Fruit fly (Drosophila melanogaster) whole organism, embryonic: ENCODE results near the gene PGRP-LF.

Experiments used
- ATbp ChIP-seq: fragments of 200-800 bp; sonication (Bioruptor generic); optimal IDR thresholded peaks from 2 replicates; lab custom pipeline; 2017; ENCODE audit warnings: missing biosample characterization, mild to moderate bottlenecking, missing genetic modification characterization, missing genetic modification reagents
- Atf3 ChIP-seq: fragments of 200-800 bp; sonication (Bioruptor generic); optimal IDR thresholded peaks from 3 replicates; lab custom pipeline; 2016; ENCODE audit warnings: missing biosample characterization, missing genetic modification characterization
- Bdp1 ChIP-seq: fragments of 200-800 bp; sonication (Bioruptor generic); optimal IDR thresholded peaks from 3 replicates; lab custom pipeline; 2016; ENCODE audit warnings: missing biosample characterization, missing genetic modification characterization
- Bgb ChIP-seq: fragments of 200-800 bp; sonication (Bioruptor generic); IDR thresholded peaks from 2 replicates; pipeline ENCODE4 v1.3.6; 2022; ENCODE audit warnings: missing biosample characterization, missing genetic modification characterization; ENCODE audit not compliant: partially characterized antibody
- CG10147 ChIP-seq: fragments of 200-800 bp; sonication (Bioruptor generic); optimal IDR thresholded peaks from 2 replicates; lab custom pipeline; 2019; ENCODE audit warnings: missing biosample characterization, mild to moderate bottlenecking, missing genetic modification characterization, moderate library complexity
- CG12155 ChIP-seq: fragments of 200-800 bp; sonication (Bioruptor generic); optimal IDR thresholded peaks from 3 replicates; lab custom pipeline; 2016; ENCODE audit warnings: missing biosample characterization, missing genetic modification characterization
- CG12299 ChIP-seq: fragments of 200-800 bp; sonication (Bioruptor generic); optimal IDR thresholded peaks from 2 replicates; lab custom pipeline; 2018; ENCODE audit warnings: missing biosample characterization, mild to moderate bottlenecking, missing genetic modification characterization
- CG13287 ChIP-seq: fragments of 200-800 bp; sonication (Bioruptor generic); IDR thresholded peaks from 2 replicates; pipeline ENCODE4 v1.3.6; 2022; ENCODE audit warnings: missing biosample characterization, missing genetic modification characterization; ENCODE audit not compliant: partially characterized antibody
- CG16813 ChIP-seq: fragments of 200-800 bp; sonication (Bioruptor generic); IDR thresholded peaks from 3 replicates; pipeline ENCODE4 v1.3.6; 2022; ENCODE audit warnings: missing biosample characterization, missing genetic modification characterization; ENCODE audit not compliant: partially characterized antibody
- CG16863 ChIP-seq: fragments of 200-800 bp; sonication (Bioruptor generic); optimal IDR thresholded peaks from 3 replicates; lab custom pipeline; 2016; ENCODE audit warnings: missing biosample characterization, missing genetic modification characterization
- CG17385 ChIP-seq: fragments of 200-800 bp; sonication (Bioruptor generic); optimal IDR thresholded peaks from 3 replicates; lab custom pipeline; 2018; ENCODE audit warnings: missing biosample characterization, mild to moderate bottlenecking, missing genetic modification characterization
- CG17802 ChIP-seq: fragments of 200-800 bp; sonication (Bioruptor generic); optimal IDR thresholded peaks from 2 replicates; lab custom pipeline; 2018; ENCODE audit warnings: missing biosample characterization, mild to moderate bottlenecking, missing genetic modification characterization, moderate library complexity
- CG1832 ChIP-seq: fragments of 200-800 bp; sonication (Bioruptor generic); optimal IDR thresholded peaks from 2 replicates; lab custom pipeline; 2017; ENCODE audit warnings: missing biosample characterization, mild to moderate bottlenecking, missing genetic modification characterization, inconsistent platforms
- CG3065 ChIP-seq: fragments of 200-800 bp; sonication (Bioruptor generic); optimal IDR thresholded peaks from 2 replicates; lab custom pipeline; 2016; ENCODE audit warnings: missing biosample characterization, missing genetic modification characterization
- CG32767 ChIP-seq: fragments of 200-800 bp; sonication (Bioruptor generic); IDR thresholded peaks from 2 replicates; pipeline ENCODE4 v1.3.6; 2022; ENCODE audit warnings: missing biosample characterization, missing genetic modification characterization
- CG32772 ChIP-seq: fragments of 200-800 bp; sonication (Bioruptor generic); IDR thresholded peaks from 2 replicates; pipeline ENCODE4 v1.3.6; 2022; ENCODE audit warnings: missing biosample characterization, missing genetic modification characterization
- CG6683 ChIP-seq: fragments of 200-800 bp; sonication (Bioruptor generic); optimal IDR thresholded peaks from 2 replicates; lab custom pipeline; 2017; ENCODE audit warnings: missing biosample characterization, mild to moderate bottlenecking, missing genetic modification characterization, missing genetic modification reagents
- CG7372 ChIP-seq: fragments of 200-800 bp; sonication (Bioruptor generic); IDR thresholded peaks from 2 replicates; pipeline ENCODE4 v1.3.6; 2022; ENCODE audit warnings: missing biosample characterization, missing genetic modification characterization
- CG8944 ChIP-seq: fragments of 200-800 bp; sonication (Bioruptor generic); optimal IDR thresholded peaks from 3 replicates; lab custom pipeline; 2016; ENCODE audit warnings: missing biosample characterization, missing genetic modification characterization
- CG9215 ChIP-seq: fragments of 200-800 bp; sonication (Bioruptor generic); IDR thresholded peaks from 2 replicates; pipeline ENCODE4 v1.3.6; 2022; ENCODE audit warnings: missing biosample characterization, missing genetic modification characterization
- Dll ChIP-seq: fragments of 200-800 bp; sonication (Bioruptor generic); IDR thresholded peaks from 4 replicates; pipeline ENCODE4 v1.3.6; 2022; ENCODE audit warnings: missing biosample characterization, missing genetic modification characterization; ENCODE audit not compliant: partially characterized antibody
- Fer2 ChIP-seq: fragments of 200-800 bp; sonication (Bioruptor generic); optimal IDR thresholded peaks from 2 replicates; lab custom pipeline; 2018; ENCODE audit warnings: missing biosample characterization, mild to moderate bottlenecking, missing genetic modification characterization, moderate library complexity
- Fer3 ChIP-seq: fragments of 200-800 bp; sonication (Bioruptor generic); optimal IDR thresholded peaks from 2 replicates; lab custom pipeline; 2018; ENCODE audit warnings: missing biosample characterization, mild to moderate bottlenecking, missing genetic modification characterization, moderate library complexity
- Hand ChIP-seq: fragments of 200-800 bp; sonication (Bioruptor generic); optimal IDR thresholded peaks from 2 replicates; lab custom pipeline; 2017; ENCODE audit warnings: mild to moderate bottlenecking, missing biosample characterization, missing genetic modification reagents, missing genetic modification characterization
- Hey ChIP-seq: fragments of 200-800 bp; sonication (Bioruptor generic); optimal IDR thresholded peaks from 3 replicates; lab custom pipeline; 2018; ENCODE audit warnings: missing biosample characterization, mild to moderate bottlenecking, missing genetic modification characterization
- HmgZ ChIP-seq: fragments of 200-800 bp; sonication (Bioruptor generic); optimal IDR thresholded peaks from 2 replicates; lab custom pipeline; 2018; ENCODE audit warnings: missing biosample characterization, mild to moderate bottlenecking, missing genetic modification characterization
- Max ChIP-seq: fragments of 200-800 bp; sonication (Bioruptor generic); optimal IDR thresholded peaks from 2 replicates; lab custom pipeline; 2016; ENCODE audit warnings: missing biosample characterization, mild to moderate bottlenecking, missing genetic modification characterization
- Meics ChIP-seq: fragments of 200-800 bp; sonication (Bioruptor generic); optimal IDR thresholded peaks from 2 replicates; lab custom pipeline; 2017; ENCODE audit warnings: missing biosample characterization, mild to moderate bottlenecking, missing genetic modification characterization
- Nf-YB ChIP-seq: fragments of 200-800 bp; sonication (Bioruptor generic); optimal IDR thresholded peaks from 3 replicates; lab custom pipeline; 2019; ENCODE audit warnings: missing biosample characterization, mild to moderate bottlenecking, missing genetic modification characterization, moderate library complexity
- Poxn ChIP-seq: fragments of 200-800 bp; sonication (Bioruptor generic); IDR thresholded peaks from 2 replicates; pipeline ENCODE4 v1.3.6; 2022; ENCODE audit warnings: missing biosample characterization, missing genetic modification characterization
- Usf ChIP-seq: fragments of 200-800 bp; sonication (Bioruptor generic); optimal IDR thresholded peaks from 2 replicates; lab custom pipeline; 2017; ENCODE audit warnings: missing genotype, missing biosample characterization, missing genetic modification characterization
- al ChIP-seq: fragments of 200-800 bp; sonication (Bioruptor generic); IDR thresholded peaks from 2 replicates; pipeline ENCODE4 v1.3.6; 2022; ENCODE audit warnings: missing biosample characterization, missing genetic modification characterization
- chn ChIP-seq: fragments of 200-800 bp; sonication (Bioruptor generic); optimal IDR thresholded peaks from 2 replicates; lab custom pipeline; 2016; ENCODE audit warnings: missing biosample characterization, missing genetic modification characterization
- crol ChIP-seq: fragments of 200-800 bp; sonication (Bioruptor generic); IDR thresholded peaks from 2 replicates; pipeline ENCODE4 v1.3.6; 2022; ENCODE audit warnings: missing biosample characterization, missing genetic modification characterization
- dpn ChIP-seq, 2 experiments: fragments of 200-800 bp; sonication (Bioruptor generic); optimal IDR thresholded peaks; 3 replicates each; lab custom pipeline; 2016; ENCODE audit warnings: missing biosample characterization in 2 of 2, missing genetic modification characterization in 2 of 2
- emc ChIP-seq: fragments of 200-800 bp; sonication (Bioruptor generic); optimal IDR thresholded peaks from 2 replicates; lab custom pipeline; 2016; ENCODE audit warnings: missing biosample characterization, missing genetic modification characterization
- esg ChIP-seq: fragments of 200-800 bp; sonication (Bioruptor generic); conservative IDR thresholded peaks from 2 replicates; pipeline ENCODE4 v1.3.6; 2022; ENCODE audit warnings: missing biosample characterization, missing genetic modification characterization
- gce ChIP-seq: fragments of 200-800 bp; sonication (Bioruptor generic); IDR thresholded peaks from 3 replicates; pipeline ENCODE4 v1.3.6; 2022; ENCODE audit warnings: missing biosample characterization, missing genetic modification characterization
- gsb-n ChIP-seq: fragments of 200-800 bp; sonication (Bioruptor generic); optimal IDR thresholded peaks from 3 replicates; lab custom pipeline; 2018; ENCODE audit warnings: missing biosample characterization, mild to moderate bottlenecking, missing genetic modification characterization
- hbn ChIP-seq: fragments of 200-800 bp; sonication (Bioruptor generic); IDR thresholded peaks from 2 replicates; pipeline ENCODE4 v1.3.6; 2022; ENCODE audit warnings: missing biosample characterization, missing genetic modification characterization; ENCODE audit not compliant: partially characterized antibody
- luna ChIP-seq: fragments of 200-800 bp; sonication (Bioruptor generic); optimal IDR thresholded peaks from 2 replicates; lab custom pipeline; 2016; ENCODE audit warnings: missing biosample characterization, missing genetic modification characterization
- nau ChIP-seq: fragments of 200-800 bp; sonication (Bioruptor generic); optimal IDR thresholded peaks from 3 replicates; lab custom pipeline; 2017; ENCODE audit warnings: missing biosample characterization, mild to moderate bottlenecking, missing genetic modification characterization, missing genetic modification reagents
- ro ChIP-seq: fragments of 200-800 bp; sonication (Bioruptor generic); IDR thresholded peaks from 2 replicates; pipeline ENCODE4 v1.3.6; 2022; ENCODE audit warnings: missing biosample characterization, missing genetic modification characterization
- run ChIP-seq: fragments of 200-800 bp; sonication (Bioruptor generic); optimal IDR thresholded peaks from 3 replicates; lab custom pipeline; 2018; ENCODE audit warnings: missing biosample characterization, mild to moderate bottlenecking, missing genetic modification characterization
- schlank ChIP-seq: fragments of 200-800 bp; sonication (Bioruptor generic); optimal IDR thresholded peaks from 2 replicates; lab custom pipeline; 2018; ENCODE audit warnings: missing biosample characterization, mild to moderate bottlenecking, missing genetic modification characterization
- slp2 ChIP-seq: fragments of 200-800 bp; sonication (Bioruptor generic); optimal IDR thresholded peaks from 2 replicates; lab custom pipeline; 2016; ENCODE audit warnings: missing biosample characterization, missing genetic modification characterization
- stc ChIP-seq: fragments of 200-800 bp; sonication (Bioruptor generic); IDR thresholded peaks from 2 replicates; pipeline ENCODE4 v1.3.6; 2022; ENCODE audit warnings: missing biosample characterization, missing genetic modification characterization
- tna ChIP-seq: fragments of 200-800 bp; sonication (Bioruptor generic); IDR thresholded peaks from 2 replicates; pipeline ENCODE4 v1.3.6; 2022; ENCODE audit warnings: missing biosample characterization, missing genetic modification characterization; ENCODE audit not compliant: partially characterized antibody
- usp ChIP-seq: fragments of >200 bp; optimal IDR thresholded peaks from 2 replicates; lab custom pipeline; 2017; ENCODE audit warnings: missing biosample characterization, missing genetic modification characterization
- vvl ChIP-seq: fragments of 200-800 bp; sonication (Bioruptor generic); IDR thresholded peaks from 2 replicates; pipeline ENCODE4 v1.3.6; 2022; ENCODE audit warnings: missing biosample characterization, missing genetic modification characterization

Gene PGRP-LF

DNA sequence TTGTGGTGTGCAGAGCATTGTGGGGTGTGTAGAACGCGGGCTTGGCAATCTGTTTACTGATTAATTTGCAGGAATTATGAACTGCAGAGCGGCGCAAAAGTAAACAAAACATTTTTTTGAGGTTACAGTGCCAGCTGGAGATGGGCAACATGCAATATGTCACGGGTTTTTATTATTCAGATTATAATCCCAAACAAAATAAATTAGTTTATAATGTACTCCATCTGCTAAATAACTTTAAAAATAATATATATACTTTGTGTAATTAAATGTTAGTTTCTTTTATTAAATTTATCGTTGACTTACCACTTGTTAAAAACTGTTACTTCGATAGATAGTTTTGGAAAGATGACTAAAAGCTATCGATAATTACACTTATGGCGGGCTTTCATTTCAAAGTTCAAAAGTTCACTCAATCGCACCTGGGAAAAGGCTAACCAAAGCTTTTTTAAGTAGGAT lies 21.5 kb downstream of the PGRP-LF start, which contains the start of gene Fdx1 (continued):
- TF ChIP-seq CG12155 (GFP tag; lab: Kevin White, UChicago) (peak; percentile 33), Nf-YB (GFP tag; lab: Kevin White, UChicago) (no peak), gce (GFP tag; lab: Robert Waterston, UW) (0 out of 3 replicates have a peak, but pooled peaks have one; percentile 51), CG32767 (GFP tag; lab: Robert Waterston, UW) (0 out of 2 replicates have a peak, but pooled peaks have one; percentile 17), CG17385 (GFP tag; lab: Kevin White, UChicago) (peak; percentile 28), esg (GFP tag; lab: Robert Waterston, UW) (peak; percentile 21; the same call in 1 of the 2 replicates), CG10147 (GFP tag; lab: Kevin White, UChicago) (peak; percentile 46), run (tag; lab: Kevin White, UChicago) (no peak), Bgb (GFP tag; lab: Robert Waterston, UW) (peak; percentile 33; the same call in 1 of the 2 replicates), Meics (peak; percentile 42), CG9215 (GFP tag; lab: Robert Waterston, UW) (no peak), Fer2 (tag; lab: Kevin White, UChicago) (no peak), vvl (peak; percentile 20; the same call in 1 of the 2 replicates), CG17802 (tag; lab: Kevin White, UChicago) (no peak), Poxn (GFP tag; lab: Robert Waterston, UW) (no peak), schlank (tag; lab: Kevin White, UChicago) (no peak), CG16863 (GFP tag; lab: Kevin White, UChicago) (no peak), Fer3 (peak; percentile 51), emc (GFP tag; lab: Kevin White, UChicago) (no peak), chn (GFP tag; lab: Kevin White, UChicago) (no peak), slp2 (GFP tag; lab: Kevin White, UChicago) (no peak), CG6683 (GFP tag; lab: Kevin White, UChicago) (no peak), hbn (peak; percentile 59), CG16813 (GFP tag; lab: Robert Waterston, UW) (peak; percentile 53; the same call in 2 of the 3 replicates), Dll (GFP tag; lab: Robert Waterston, UW) (peak; percentile 80), Hand (GFP tag; lab: Kevin White, UChicago) (no peak), nau (GFP tag; lab: Kevin White, UChicago) (no peak), Usf (GFP tag; lab: Kevin White, UChicago) (no peak), CG8944 (no peak), HmgZ (tag; lab: Kevin White, UChicago) (peak; percentile 49), CG1832 (GFP tag; lab: Kevin White, UChicago) (no peak), dpn (GFP tag; optimal IDR thresholded peaks at IDR 0.05; lab: Kevin White, UChicago) (peak in 1 of 2 experiments; percentile 59), ATbp (GFP tag; lab: Kevin White, UChicago) (no peak), crol (GFP tag; lab: Robert Waterston, UW) (no peak), al (GFP tag; lab: Robert Waterston, UW) (peak; percentile 12; the same call in 1 of the 2 replicates), Bdp1 (no peak), gsb-n (tag; lab: Kevin White, UChicago) (peak; percentile 19), stc (no peak), tna (GFP tag; lab: Robert Waterston, UW) (no peak), CG13287 (GFP tag; lab: Robert Waterston, UW) (peak; percentile 81), usp (GFP tag; lab: Kevin White, UChicago) (no peak), luna (no peak), CG12299 (tag; lab: Kevin White, UChicago) (peak; percentile 7), ro (GFP tag; lab: Robert Waterston, UW) (no peak), CG3065 (GFP tag; lab: Kevin White, UChicago) (no peak), CG32772 (no peak; the same call in 1 of the 2 replicates), Atf3 (GFP tag; lab: Kevin White, UChicago) (no peak), Max (no peak), CG7372 (GFP tag; lab: Robert Waterston, UW) (peak; percentile 30; the same call in 1 of the 2 replicates), Hey (tag; lab: Kevin White, UChicago) (no peak)
